Fruit fly (Drosophila melanogaster) whole organism, prepupa: ENCODE results near the gene GstD2.

Experiments
- CG10631 ChIP-seq: fragments of 200-800 bp; sonication (Bioruptor generic); optimal IDR thresholded peaks from 2 replicates; lab custom pipeline; 2016; ENCODE audit warnings: missing biosample characterization, missing genetic modification characterization
- CG3032 ChIP-seq: fragments of 200-800 bp; optimal IDR thresholded peaks from 2 replicates; lab custom pipeline; 2019; ENCODE audit warnings: missing biosample characterization, mild to moderate bottlenecking, missing genetic modification characterization, moderate library complexity
- CG34406 ChIP-seq: fragments of 200-800 bp; sonication (Bioruptor generic); optimal IDR thresholded peaks from 3 replicates; lab custom pipeline; 2016; ENCODE audit warnings: missing biosample characterization, missing genetic modification characterization
- Sox14 ChIP-seq: fragments of 200-800 bp; sonication (Bioruptor generic); optimal IDR thresholded peaks from 3 replicates; lab custom pipeline; 2016; ENCODE audit warnings: missing biosample characterization, missing genetic modification characterization
- svp ChIP-seq: fragments of 200-800 bp; sonication (Bioruptor generic); peaks from one replicate; lab custom pipeline; 2016; ENCODE audit warnings: missing biosample characterization, missing genetic modification characterization

DNA sequence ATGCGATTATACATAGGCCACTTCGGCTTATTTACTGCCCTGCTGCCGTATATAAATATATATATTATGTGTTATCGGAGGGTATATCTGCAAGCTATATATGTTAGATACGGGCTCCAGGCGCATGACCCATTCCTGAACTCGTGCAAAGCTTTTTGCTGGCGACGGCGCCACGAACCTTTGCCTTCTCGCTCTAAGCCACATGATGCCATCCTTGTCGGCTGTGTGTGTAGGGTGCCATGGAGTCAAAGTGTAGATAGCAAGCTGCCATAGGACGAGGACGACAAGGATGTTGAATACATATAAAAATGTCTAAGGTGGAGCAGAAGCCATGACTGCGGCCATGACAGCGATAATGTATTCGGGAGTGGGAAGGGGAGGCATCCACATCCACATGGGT is 24.1 kb upstream of the GstD2 start:
- TF ChIP-seq Sox14 (no peak), svp (GFP tag; lab: Kevin White, UChicago) (peak; percentile 28), CG34406 (no peak), CG10631 (GFP tag; lab: Kevin White, UChicago) (no peak), CG3032 (no peak)
